Worm (Caenorhabditis elegans): ENCODE data around the gene gsto-1.

ce11 chrIII:7933235-7933634 is 13.6 kb downstream of the gsto-1 start, which contains the start of gene ran-2:
- no peak for TF ChIP-seq ama-1 (optimal IDR thresholded peaks at IDR 0.05)
- TF ChIP-seq pros-1 (tag; optimal IDR thresholded peaks at IDR 0.05) = no peak
- no peak for TF ChIP-seq dve-1 (tag; optimal IDR thresholded peaks at IDR 0.05)
- TF ChIP-seq hlh-30 (tag; optimal IDR thresholded peaks at IDR 0.05; ENCODE audit: insufficient read depth) = no peak
- TF ChIP-seq pag-3 (tag; optimal IDR thresholded peaks at IDR 0.05; ENCODE audit: borderline replicate concordance) = no peak
- no peak for TF ChIP-seq fkh-6 (tag; optimal IDR thresholded peaks at IDR 0.05)
- no peak for TF ChIP-seq hlh-6 (tag; optimal IDR thresholded peaks at IDR 0.05)
- no peak for TF ChIP-seq syd-9 (tag; optimal IDR thresholded peaks at IDR 0.05)
- no peak for TF ChIP-seq ceh-9 (tag; optimal IDR thresholded peaks at IDR 0.05)
- TF ChIP-seq ceh-2 (tag; optimal IDR thresholded peaks at IDR 0.05) = no peak
- TF ChIP-seq nhr-11 (tag; optimal IDR thresholded peaks at IDR 0.05) = no peak
